Fruit fly (Drosophila melanogaster) whole organism, embryonic: Measurements from ENCODE around the gene Ppm1.

Experiments
- Awh ChIP-seq: fragments of 200-800 bp; sonication (Bioruptor generic); IDR thresholded peaks from 2 replicates; pipeline ENCODE4, ENCODE4 v1.3.6; 2022; ENCODE audit warnings: missing biosample characterization, missing genetic modification characterization
- BEAF-32 ChIP-seq: fragments of 200-800 bp; sonication (Bioruptor generic); optimal IDR thresholded peaks from 3 replicates; lab custom pipeline; 2017; ENCODE audit warnings: missing biosample characterization, missing genetic modification characterization, mild to moderate bottlenecking, moderate library complexity, missing genetic modification reagents
- BtbVII ChIP-seq: fragments of 200-800 bp; sonication (Bioruptor generic); optimal IDR thresholded peaks from 3 replicates; lab custom pipeline; 2017; ENCODE audit warnings: missing biosample characterization, mild to moderate bottlenecking, missing genetic modification characterization
- CG10431 ChIP-seq: fragments of 200-800 bp; sonication (Bioruptor generic); optimal IDR thresholded peaks from 3 replicates; lab custom pipeline; 2018; ENCODE audit warnings: missing biosample characterization, mild to moderate bottlenecking, missing genetic modification characterization
- CG10959 ChIP-seq: fragments of 200-800 bp; sonication (Bioruptor generic); IDR thresholded peaks from 2 replicates; pipeline ENCODE4 v1.3.6; 2022; ENCODE audit warnings: missing biosample characterization, missing genetic modification characterization
- CG11560 ChIP-seq: fragments of 200-800 bp; sonication (Bioruptor generic); IDR thresholded peaks from 3 replicates; pipeline ENCODE4 v1.3.6; 2022; ENCODE audit warnings: missing biosample characterization, missing genetic modification characterization
- CG13775 ChIP-seq: fragments of 200-800 bp; sonication (Bioruptor generic); optimal IDR thresholded peaks from 3 replicates; lab custom pipeline; 2017; ENCODE audit warnings: missing biosample characterization, mild to moderate bottlenecking, missing genetic modification characterization
- CG15011 ChIP-seq: fragments of 200-800 bp; sonication (Bioruptor generic); optimal IDR thresholded peaks from 3 replicates; lab custom pipeline; 2018; ENCODE audit warnings: missing biosample characterization, mild to moderate bottlenecking, missing genetic modification characterization
- CG15073 ChIP-seq: fragments of 200-800 bp; sonication (Bioruptor generic); optimal IDR thresholded peaks from 2 replicates; lab custom pipeline; 2016; ENCODE audit warnings: missing biosample characterization, missing genetic modification characterization
- CG15269 ChIP-seq: fragments of 200-800 bp; sonication (Bioruptor generic); optimal IDR thresholded peaks from 2 replicates; lab custom pipeline; 2018; ENCODE audit warnings: missing biosample characterization, mild to moderate bottlenecking, missing genetic modification characterization, moderate library complexity
- CG1602 ChIP-seq: fragments of 200-800 bp; sonication (Bioruptor generic); optimal IDR thresholded peaks from 3 replicates; lab custom pipeline; 2016; ENCODE audit warnings: missing biosample characterization, missing genetic modification characterization
- CG16779 ChIP-seq: fragments of 200-800 bp; sonication (Bioruptor generic); IDR thresholded peaks from 2 replicates; pipeline ENCODE4 v1.3.6; 2022; ENCODE audit warnings: missing biosample characterization, missing genetic modification characterization
- CG16815 ChIP-seq: fragments of 200-800 bp; sonication (Bioruptor generic); optimal IDR thresholded peaks from 3 replicates; lab custom pipeline; 2017; ENCODE audit warnings: missing biosample characterization, mild to moderate bottlenecking, missing genetic modification characterization
- CG18764 ChIP-seq: fragments of 200-800 bp; sonication (Bioruptor generic); optimal IDR thresholded peaks from 3 replicates; lab custom pipeline; 2016; ENCODE audit warnings: missing biosample characterization, missing genetic modification characterization
- CG2678 ChIP-seq: fragments of 200-800 bp; sonication (Bioruptor generic); optimal IDR thresholded peaks from 3 replicates; lab custom pipeline; 2019; ENCODE audit warnings: missing biosample characterization, mild to moderate bottlenecking, missing genetic modification characterization, moderate library complexity
- CG31388 ChIP-seq: fragments of 200-800 bp; sonication (Bioruptor generic); optimal IDR thresholded peaks from 2 replicates; lab custom pipeline; 2016; ENCODE audit warnings: missing biosample characterization, missing genetic modification characterization
- CG4707 ChIP-seq: fragments of 200-800 bp; sonication (Bioruptor generic); optimal IDR thresholded peaks from 2 replicates; lab custom pipeline; 2018; ENCODE audit warnings: missing biosample characterization, mild to moderate bottlenecking, missing genetic modification characterization, moderate library complexity
- CG6854 ChIP-seq: fragments of 200-800 bp; sonication (Bioruptor generic); optimal IDR thresholded peaks from 3 replicates; lab custom pipeline; 2017; ENCODE audit warnings: missing biosample characterization, mild to moderate bottlenecking, missing genetic modification characterization
- CG8359 ChIP-seq: fragments of 200-800 bp; sonication (Bioruptor generic); optimal IDR thresholded peaks from 2 replicates; lab custom pipeline; 2017; ENCODE audit warnings: missing biosample characterization, mild to moderate bottlenecking, missing genetic modification characterization, borderline replicate concordance
- CG9817 ChIP-seq: fragments of 200-800 bp; sonication (Bioruptor generic); optimal IDR thresholded peaks from 2 replicates; lab custom pipeline; 2018; ENCODE audit warnings: missing biosample characterization, mild to moderate bottlenecking, missing genetic modification characterization, moderate library complexity
- CG9932 ChIP-seq: fragments of 200-800 bp; sonication (Bioruptor generic); IDR thresholded peaks from 2 replicates; pipeline ENCODE4 v1.3.6; 2022; ENCODE audit warnings: missing biosample characterization, missing genetic modification characterization
- Gug ChIP-seq: fragments of 200-800 bp; sonication (Bioruptor generic); IDR thresholded peaks from 4 replicates; pipeline ENCODE4 v1.3.6; 2022; ENCODE audit warnings: missing biosample characterization, missing genetic modification characterization
- H2.0 ChIP-seq: fragments of 200-800 bp; sonication (Bioruptor generic); IDR thresholded peaks from 2 replicates; pipeline ENCODE4 v1.3.6; 2022; ENCODE audit warnings: missing biosample characterization, missing genetic modification characterization
- HLH3B ChIP-seq: fragments of 200-800 bp; sonication (Bioruptor generic); IDR thresholded peaks from 2 replicates; pipeline ENCODE4 v1.3.6; 2022; ENCODE audit warnings: missing biosample characterization, missing genetic modification characterization
- Hr3 ChIP-seq: fragments of 200-800 bp; sonication (Bioruptor generic); optimal IDR thresholded peaks from 3 replicates; lab custom pipeline; 2016; ENCODE audit warnings: missing biosample characterization, missing genetic modification characterization
- Nf-YC ChIP-seq: fragments of 200-800 bp; optimal IDR thresholded peaks from 3 replicates; lab custom pipeline; 2019; ENCODE audit warnings: missing biosample characterization, mild to moderate bottlenecking, missing genetic modification characterization, moderate library complexity
- Pdp1 ChIP-seq, 2 experiments: fragments of 200-800 bp; sonication (Bioruptor generic); optimal IDR thresholded peaks; 3 replicates each; lab custom pipeline; 2016; ENCODE audit warnings: missing biosample characterization in 2 of 2, missing genetic modification characterization in 2 of 2, mild to moderate bottlenecking in 1 of 2, moderate library complexity in 1 of 2
- Ssrp ChIP-seq: fragments of 200-800 bp; sonication (Bioruptor generic); optimal IDR thresholded peaks from 2 replicates; lab custom pipeline; 2018; ENCODE audit warnings: missing biosample characterization, mild to moderate bottlenecking, missing genetic modification characterization, moderate library complexity
- Stat92E ChIP-seq, 3 experiments: fragments of >200 bp in 2 of 3; fragments of 200-800 bp in 1 of 3; sonication (Bioruptor generic) in 1 of 3; optimal IDR thresholded peaks; 2 replicates each; lab custom pipeline; 2017 to 2019; ENCODE audit warnings: missing biosample characterization in 3 of 3, missing genetic modification characterization in 3 of 3, mild to moderate bottlenecking in 1 of 3, moderate library complexity in 1 of 3
- Usf ChIP-seq: fragments of 200-800 bp; sonication (Bioruptor generic); optimal IDR thresholded peaks from 2 replicates; lab custom pipeline; 2017; ENCODE audit warnings: missing genotype, missing biosample characterization, missing genetic modification characterization
- ara ChIP-seq: fragments of 200-800 bp; sonication (Bioruptor generic); IDR thresholded peaks from 2 replicates; pipeline ENCODE4 v1.3.6; 2022; ENCODE audit warnings: missing biosample characterization, missing genetic modification characterization
- ash1 ChIP-seq: fragments of 200-800 bp; sonication (Bioruptor generic); optimal IDR thresholded peaks from 2 replicates; lab custom pipeline; 2018; ENCODE audit warnings: missing biosample characterization, mild to moderate bottlenecking, missing genetic modification characterization
- cas ChIP-seq: fragments of 200-800 bp; sonication (Bioruptor generic); IDR thresholded peaks from 2 replicates; pipeline ENCODE4 v1.3.6; 2022; ENCODE audit warnings: missing biosample characterization, missing genetic modification characterization
- corto ChIP-seq: fragments of 200-800 bp; sonication (Bioruptor generic); optimal IDR thresholded peaks from 2 replicates; lab custom pipeline; 2016; ENCODE audit warnings: missing biosample characterization, mild to moderate bottlenecking, missing genetic modification characterization, moderate library complexity
- crol ChIP-seq: fragments of 200-800 bp; sonication (Bioruptor generic); IDR thresholded peaks from 2 replicates; pipeline ENCODE4 v1.3.6; 2022; ENCODE audit warnings: missing biosample characterization, missing genetic modification characterization
- ems ChIP-seq: fragments of 200-800 bp; sonication (Bioruptor generic); optimal IDR thresholded peaks from 3 replicates; lab custom pipeline; 2016; ENCODE audit warnings: missing biosample characterization, missing genetic modification characterization
- gem ChIP-seq: fragments of 200-800 bp; sonication (Bioruptor generic); optimal IDR thresholded peaks from 2 replicates; lab custom pipeline; 2019; ENCODE audit warnings: missing biosample characterization, mild to moderate bottlenecking, missing genetic modification characterization, moderate library complexity
- hth ChIP-seq: fragments of >200 bp; optimal IDR thresholded peaks from 2 replicates; lab custom pipeline; 2017; ENCODE audit warnings: inconsistent platforms
- jing ChIP-seq: fragments of 200-800 bp; sonication (Bioruptor generic); optimal IDR thresholded peaks from 2 replicates; lab custom pipeline; 2018; ENCODE audit warnings: missing biosample characterization, mild to moderate bottlenecking, missing genetic modification characterization
- lbe ChIP-seq: fragments of 200-800 bp; sonication (Bioruptor generic); optimal IDR thresholded peaks from 2 replicates; lab custom pipeline; 2016; ENCODE audit warnings: missing biosample characterization, mild to moderate bottlenecking, missing genetic modification characterization
- org-1 ChIP-seq: fragments of 200-800 bp; sonication (Bioruptor generic); optimal IDR thresholded peaks from 2 replicates; lab custom pipeline; 2017; ENCODE audit warnings: missing biosample characterization, missing genetic modification characterization
- seq ChIP-seq: fragments of 200-800 bp; sonication (Bioruptor generic); IDR thresholded peaks from 2 replicates; pipeline ENCODE4 v1.3.6; 2022; ENCODE audit warnings: missing biosample characterization, missing genetic modification characterization
- sima ChIP-seq: fragments of 200-800 bp; sonication (Bioruptor generic); optimal IDR thresholded peaks from 2 replicates; lab custom pipeline; 2016; ENCODE audit warnings: missing biosample characterization, missing genetic modification characterization
- sisA ChIP-seq: fragments of 200-800 bp; sonication (Bioruptor generic); IDR thresholded peaks from 2 replicates; pipeline ENCODE4 v1.3.6; 2022; ENCODE audit warnings: missing biosample characterization, missing genetic modification characterization
- ssp ChIP-seq: fragments of 200-800 bp; sonication (Bioruptor generic); IDR thresholded peaks from 2 replicates; pipeline ENCODE4 v1.3.6; 2022; ENCODE audit warnings: missing biosample characterization, missing genetic modification characterization
- trem ChIP-seq: fragments of 200-800 bp; optimal IDR thresholded peaks from 3 replicates; lab custom pipeline; 2019; ENCODE audit warnings: missing biosample characterization, mild to moderate bottlenecking, missing genetic modification characterization, moderate library complexity
- tup ChIP-seq: fragments of 200-800 bp; sonication (Bioruptor generic); optimal IDR thresholded peaks from 2 replicates; lab custom pipeline; 2016; ENCODE audit warnings: missing biosample characterization, mild to moderate bottlenecking, missing genetic modification characterization, moderate library complexity
- tx ChIP-seq: fragments of 200-800 bp; sonication (Bioruptor generic); optimal IDR thresholded peaks from 2 replicates; lab custom pipeline; 2016; ENCODE audit warnings: missing biosample characterization, missing genetic modification characterization
- unpg ChIP-seq: fragments of 200-800 bp; sonication (Bioruptor generic); optimal IDR thresholded peaks from 3 replicates; lab custom pipeline; 2018; ENCODE audit warnings: missing biosample characterization, mild to moderate bottlenecking, missing genetic modification characterization, moderate library complexity
- wek ChIP-seq: fragments of 200-800 bp; sonication (Bioruptor generic); optimal IDR thresholded peaks from 3 replicates; lab custom pipeline; 2018; ENCODE audit warnings: missing biosample characterization, mild to moderate bottlenecking, missing genetic modification characterization, moderate library complexity

Ppm1 gene

DNA sequence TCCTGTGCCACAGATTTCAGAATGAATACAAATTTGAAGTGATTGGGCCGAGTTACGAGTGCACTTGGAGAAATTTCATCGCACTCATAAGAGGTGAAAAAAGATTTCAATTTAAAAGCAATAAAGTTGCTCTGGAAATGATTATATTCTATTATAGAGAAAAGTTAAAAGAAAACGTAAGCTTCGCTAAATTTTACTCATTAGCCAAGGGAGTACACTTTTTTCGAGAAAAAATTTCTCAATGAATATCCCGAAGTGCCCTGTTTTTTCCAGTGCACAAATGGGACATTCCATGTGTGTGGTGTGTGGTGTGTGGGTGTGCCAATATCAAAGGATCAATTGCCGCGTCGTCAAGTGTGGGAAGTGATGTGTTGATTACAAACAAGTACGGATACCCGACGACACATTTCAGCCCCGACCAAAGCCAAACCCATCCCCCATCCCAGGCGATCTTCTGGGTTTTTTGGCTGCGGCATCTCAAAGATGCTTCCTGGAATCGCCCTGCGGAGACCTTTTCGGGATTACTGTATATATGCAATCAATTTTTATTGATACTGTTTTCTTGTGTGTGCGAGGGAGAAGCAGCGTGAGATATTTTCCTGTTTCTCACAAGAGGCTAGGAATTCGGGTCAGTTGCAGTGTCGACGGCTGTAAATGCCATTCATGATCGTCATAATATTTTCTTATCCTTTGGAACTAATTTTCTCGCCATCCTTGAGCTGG, 32.6 kb downstream of the Ppm1 start (continued):
- TF ChIP-seq CG15011 (GFP tag; lab: Kevin White, UChicago), result no peak
- no peak for TF ChIP-seq hth (lab: Kevin White, UChicago)
- TF ChIP-seq Ssrp, result peak; percentile 59
- peak; percentile 39; the same call in 1 of the 2 replicates for TF ChIP-seq sisA
- TF ChIP-seq CG16779 (GFP tag; lab: Robert Waterston, UW), result no peak
- no peak for TF ChIP-seq CG15073 (GFP tag; lab: Kevin White, UChicago)
- TF ChIP-seq wek (GFP tag; lab: Kevin White, UChicago), result no peak
- no peak for TF ChIP-seq corto (GFP tag; lab: Kevin White, UChicago)
- no peak for TF ChIP-seq BEAF-32 (GFP tag; lab: Kevin White, UChicago)
- TF ChIP-seq CG13775 (GFP tag; lab: Kevin White, UChicago), result peak; percentile 65
- peak; percentile 5 for TF ChIP-seq jing (GFP tag; lab: Kevin White, UChicago)
- TF ChIP-seq CG31388 (GFP tag; lab: Kevin White, UChicago), result no peak
- peak; percentile 42 for TF ChIP-seq Hr3 (GFP tag; lab: Kevin White, UChicago)
- 0 out of 2 replicates have a peak, but pooled peaks have one; percentile 9 for TF ChIP-seq HLH3B (GFP tag; lab: Robert Waterston, UW)
- peak; percentile 41; the same call in 1 of the 2 replicates for TF ChIP-seq Awh (GFP tag; lab: Robert Waterston, UW)
- TF ChIP-seq Pdp1 (GFP tag; optimal IDR thresholded peaks at IDR 0.05; lab: Kevin White, UChicago), result peak; percentile 35 to 47
- TF ChIP-seq CG8359 (GFP tag; lab: Kevin White, UChicago), result peak; percentile 23
- peak in 1 of 3 experiments; percentile 88 for TF ChIP-seq Stat92E (GFP tag; optimal IDR thresholded peaks at IDR 0.05; lab: Kevin White, UChicago)
- peak; percentile 10 for TF ChIP-seq tup (GFP tag; lab: Kevin White, UChicago)
- peak; percentile 0 for TF ChIP-seq CG15269 (tag; lab: Kevin White, UChicago)
- TF ChIP-seq CG1602, result peak; percentile 63
- TF ChIP-seq CG9817 (tag; lab: Kevin White, UChicago), result no peak
- TF ChIP-seq CG2678 (tag; lab: Kevin White, UChicago), result peak; percentile 43
- TF ChIP-seq trem, result peak; percentile 68
- no peak for TF ChIP-seq lbe (GFP tag; lab: Kevin White, UChicago)
- TF ChIP-seq tx, result no peak
- TF ChIP-seq CG6854 (GFP tag; lab: Kevin White, UChicago), result no peak
- TF ChIP-seq BtbVII (GFP tag; lab: Kevin White, UChicago), result no peak
- peak; percentile 43; the same call in 2 of the 4 replicates for TF ChIP-seq Gug (GFP tag; lab: Robert Waterston, UW)
- no peak for TF ChIP-seq cas (GFP tag; lab: Robert Waterston, UW)
- TF ChIP-seq gem (tag; lab: Kevin White, UChicago), result peak; percentile 81
- TF ChIP-seq H2.0 (GFP tag; lab: Robert Waterston, UW), result no peak
- TF ChIP-seq seq (GFP tag; lab: Robert Waterston, UW), result no peak
- no peak for TF ChIP-seq CG10431 (GFP tag; lab: Kevin White, UChicago)
- TF ChIP-seq Nf-YC (tag; lab: Kevin White, UChicago), result no peak
- TF ChIP-seq ssp (GFP tag; lab: Robert Waterston, UW), result no peak
- TF ChIP-seq org-1 (GFP tag; lab: Kevin White, UChicago), result no peak
- TF ChIP-seq sima, result no peak
- no peak for TF ChIP-seq ems (GFP tag; lab: Kevin White, UChicago)
- TF ChIP-seq CG9932, result no peak
- peak; percentile 49 for TF ChIP-seq CG18764
- TF ChIP-seq CG11560, result no peak
- peak; percentile 71 for TF ChIP-seq CG10959 (GFP tag; lab: Robert Waterston, UW)
- TF ChIP-seq CG4707 (GFP tag; lab: Kevin White, UChicago), result no peak
- peak; percentile 55 for TF ChIP-seq CG16815
- peak; percentile 53 for TF ChIP-seq unpg (GFP tag; lab: Kevin White, UChicago)
- peak; percentile 74 for TF ChIP-seq ara
- 0 out of 2 replicates have a peak, but pooled peaks have one; percentile 7 for TF ChIP-seq crol (GFP tag; lab: Robert Waterston, UW)
- TF ChIP-seq Usf (GFP tag; lab: Kevin White, UChicago), result peak; percentile 13
- TF ChIP-seq ash1 (GFP tag; lab: Kevin White, UChicago), result no peak
